Worm (Caenorhabditis elegans) whole organism, L4/young adult: ENCODE data around the gene osm-1.

ENCODE experiments used
- dao-5 ChIP-seq: sonication (generic microtip); optimal IDR thresholded peaks from 2 replicates; lab custom pipeline; 2016; ENCODE audit warnings: missing genotype, missing genetic modification characterization, moderate library complexity, missing compliant biosample characterization
- him-1 ChIP-seq: sonication (generic microtip); optimal IDR thresholded peaks from 2 replicates; lab custom pipeline; 2016; ENCODE audit warnings: missing genotype, missing genetic modification reagents, missing genetic modification characterization, missing compliant biosample characterization

DNA sequence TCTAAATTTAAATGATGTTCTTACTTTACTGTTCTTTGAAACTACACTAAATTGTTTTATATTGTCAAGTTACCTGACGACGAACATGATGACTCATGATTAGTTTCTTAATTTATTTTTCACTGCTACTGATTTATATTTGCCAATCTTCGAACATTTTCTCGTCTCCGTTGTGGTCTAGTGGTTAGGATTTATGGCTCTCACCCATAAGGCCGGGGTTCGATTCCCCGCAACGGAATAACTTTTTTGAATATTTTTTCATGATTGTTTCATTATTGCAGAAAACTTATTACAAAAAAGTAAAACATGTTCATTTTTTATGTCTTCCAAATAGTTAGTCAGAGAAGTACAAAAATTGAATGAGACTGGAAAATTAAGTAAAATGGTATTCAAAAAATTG lies 18.3 kb downstream of the osm-1 start:
- TF ChIP-seq him-1 (no peak), dao-5 (tag; lab: Kevin White, UChicago) (no peak)
